Worm (Caenorhabditis elegans) whole organism, L4 larva: Measurements from ENCODE around the gene F53B1.3.
A peak's percentile ranks its signal among the peaks of the same experiment; 100 is the strongest.

Experiments used
- ceh-62 ChIP-seq: sonication (generic microtip); optimal IDR thresholded peaks from 2 replicates; lab custom pipeline; 2017; ENCODE audit warnings: missing biosample characterization, missing genetic modification characterization
- unc-62 ChIP-seq, 3 experiments: fragments of 150-350 bp in 1 of 3; sonication (generic microtip); optimal IDR thresholded peaks in 2 of 3; peaks in 1 of 3; 1 replicate in 1 of 3; 2 replicates in 2 of 3; lab custom pipeline; 2014 to 2017; ENCODE audit warnings: missing biosample characterization in 3 of 3, missing genetic modification characterization in 3 of 3, missing genetic modification reagents in 3 of 3, missing genotype in 1 of 3

ce11 chrX:2108182-2108581, 2.8 kb downstream of the F53B1.3 start:
- TF ChIP-seq ceh-62, result no peak
- peak in 1 of 2 experiments; percentile 30 for TF ChIP-seq unc-62 (GFP tag; optimal IDR thresholded peaks at IDR 0.05 in 1 of 2; lab: Kevin White, UChicago)
- TF ChIP-seq unc-62 (tag; optimal IDR thresholded peaks at IDR 0.05; lab: Kevin White, UChicago), result no peak
